Worm (Caenorhabditis elegans): ENCODE measurements around the gene prmt-4.

- TF ChIP-seq dve-1 (tag; optimal IDR thresholded peaks at IDR 0.05) (no peak), nhr-11 (tag; optimal IDR thresholded peaks at IDR 0.05) (no peak), elt-2 (tag; optimal IDR thresholded peaks at IDR 0.05) (no peak), F13H6.1 (tag; optimal IDR thresholded peaks at IDR 0.05) (no peak), elt-4 (tag; optimal IDR thresholded peaks at IDR 0.05) (no peak), pqm-1 (tag; optimal IDR thresholded peaks at IDR 0.05) (no peak)
Observed at ce11 chrIV:643481-643880, 40.0 kb upstream of the prmt-4 start.

Data from whole organism, late embryonic.